Fruit fly (Drosophila melanogaster) whole organism, embryonic: ENCODE measurements around the gene CG34305.
A peak's percentile ranks its signal among the peaks of the same experiment; 100 is the strongest.

ENCODE experiments used
- B-H1 ChIP-seq: fragments of 200-800 bp; sonication (Bioruptor generic); IDR thresholded peaks from 3 replicates; pipeline ENCODE4 v1.3.6; 2022; ENCODE audit warnings: missing biosample characterization, missing genetic modification characterization
- Blimp-1 ChIP-seq: fragments of 200-800 bp; sonication (Bioruptor generic); optimal IDR thresholded peaks from 3 replicates; lab custom pipeline; 2018; ENCODE audit warnings: missing biosample characterization, missing genetic modification characterization, mild to moderate bottlenecking, moderate library complexity, missing genetic modification reagents
- CG10462 ChIP-seq: fragments of 200-800 bp; sonication (Bioruptor generic); optimal IDR thresholded peaks from 2 replicates; lab custom pipeline; 2016; ENCODE audit warnings: missing biosample characterization, missing genetic modification characterization
- CG11504 ChIP-seq: fragments of 200-800 bp; sonication (Bioruptor generic); optimal IDR thresholded peaks from 3 replicates; lab custom pipeline; 2019; ENCODE audit warnings: missing biosample characterization, mild to moderate bottlenecking, missing genetic modification characterization, moderate library complexity
- CG13624 ChIP-seq: fragments of 200-800 bp; sonication (Bioruptor generic); optimal IDR thresholded peaks from 2 replicates; lab custom pipeline; 2016; ENCODE audit warnings: missing biosample characterization, missing genetic modification characterization
- CG15073 ChIP-seq: fragments of 200-800 bp; sonication (Bioruptor generic); optimal IDR thresholded peaks from 2 replicates; lab custom pipeline; 2016; ENCODE audit warnings: missing biosample characterization, missing genetic modification characterization
- CG15479 ChIP-seq: fragments of 200-800 bp; sonication (Bioruptor generic); optimal IDR thresholded peaks from 3 replicates; lab custom pipeline; 2019; ENCODE audit warnings: missing biosample characterization, mild to moderate bottlenecking, missing genetic modification characterization, moderate library complexity
- CG2129 ChIP-seq: fragments of 200-800 bp; sonication (Bioruptor generic); IDR thresholded peaks from 2 replicates; pipeline ENCODE4 v1.3.6; 2022; ENCODE audit warnings: missing biosample characterization, missing genetic modification characterization; ENCODE audit not compliant: partially characterized antibody
- CG3163 ChIP-seq: fragments of 200-800 bp; sonication (Bioruptor generic); optimal IDR thresholded peaks from 3 replicates; lab custom pipeline; 2016; ENCODE audit warnings: missing biosample characterization, missing genetic modification characterization
- CG33213 ChIP-seq: fragments of 200-800 bp; sonication (Bioruptor generic); optimal IDR thresholded peaks from 3 replicates; lab custom pipeline; 2016; ENCODE audit warnings: missing biosample characterization, missing genetic modification characterization
- CG3407 ChIP-seq: fragments of 200-800 bp; sonication (Bioruptor generic); optimal IDR thresholded peaks from 2 replicates; lab custom pipeline; 2018; ENCODE audit warnings: missing biosample characterization, mild to moderate bottlenecking, missing genetic modification characterization
- CG34376 ChIP-seq: fragments of 200-800 bp; sonication (Bioruptor generic); optimal IDR thresholded peaks from 2 replicates; lab custom pipeline; 2018; ENCODE audit warnings: missing biosample characterization, mild to moderate bottlenecking, missing genetic modification characterization
- CG3838 ChIP-seq: fragments of 200-800 bp; sonication (Bioruptor generic); optimal IDR thresholded peaks from 3 replicates; lab custom pipeline; 2016; ENCODE audit warnings: missing biosample characterization, missing genetic modification characterization
- CG3847 ChIP-seq: fragments of 200-800 bp; sonication (Bioruptor generic); IDR thresholded peaks from 2 replicates; pipeline ENCODE4 v1.3.6; 2022; ENCODE audit warnings: missing biosample characterization, missing genetic modification characterization
- CG4328 ChIP-seq: fragments of 200-800 bp; sonication (Bioruptor generic); optimal IDR thresholded peaks from 3 replicates; lab custom pipeline; 2017; ENCODE audit warnings: missing biosample characterization, missing genetic modification reagents, missing genetic modification characterization
- CG4404 ChIP-seq: fragments of 200-800 bp; sonication (Bioruptor generic); IDR thresholded peaks from 2 replicates; pipeline ENCODE4 v1.3.6; 2022; ENCODE audit warnings: missing biosample characterization, missing genetic modification characterization
- CG6854 ChIP-seq: fragments of 200-800 bp; sonication (Bioruptor generic); optimal IDR thresholded peaks from 3 replicates; lab custom pipeline; 2017; ENCODE audit warnings: missing biosample characterization, mild to moderate bottlenecking, missing genetic modification characterization
- D19A ChIP-seq: fragments of 200-800 bp; optimal IDR thresholded peaks from 3 replicates; lab custom pipeline; 2019; ENCODE audit warnings: missing biosample characterization, mild to moderate bottlenecking, missing genetic modification characterization, moderate library complexity
- Dbx ChIP-seq: fragments of 200-800 bp; sonication (Bioruptor generic); IDR thresholded peaks from 3 replicates; pipeline ENCODE4 v1.3.6; 2022; ENCODE audit warnings: missing biosample characterization, missing genetic modification characterization
- HLH3B ChIP-seq: fragments of 200-800 bp; sonication (Bioruptor generic); IDR thresholded peaks from 2 replicates; pipeline ENCODE4 v1.3.6; 2022; ENCODE audit warnings: missing biosample characterization, missing genetic modification characterization
- HmgD ChIP-seq: fragments of 200-800 bp; sonication (Bioruptor generic); optimal IDR thresholded peaks from 3 replicates; lab custom pipeline; 2016; ENCODE audit warnings: missing biosample characterization, missing genetic modification characterization
- Lim3 ChIP-seq: fragments of 200-800 bp; sonication (Bioruptor generic); IDR thresholded peaks from 2 replicates; pipeline ENCODE4 v1.3.6; 2022; ENCODE audit warnings: missing biosample characterization, missing genetic modification characterization
- Mes4 ChIP-seq: fragments of 200-800 bp; sonication (Bioruptor generic); optimal IDR thresholded peaks from 2 replicates; lab custom pipeline; 2016; ENCODE audit warnings: missing biosample characterization, missing genetic modification characterization
- NC2β ChIP-seq: fragments of 200-800 bp; sonication (Bioruptor generic); optimal IDR thresholded peaks from 2 replicates; lab custom pipeline; 2016; ENCODE audit warnings: missing biosample characterization, missing genetic modification characterization
- Nf-YB ChIP-seq: fragments of 200-800 bp; sonication (Bioruptor generic); optimal IDR thresholded peaks from 3 replicates; lab custom pipeline; 2019; ENCODE audit warnings: missing biosample characterization, mild to moderate bottlenecking, missing genetic modification characterization, moderate library complexity
- NfI ChIP-seq: fragments of 200-800 bp; sonication (Bioruptor generic); optimal IDR thresholded peaks from 3 replicates; lab custom pipeline; 2018; ENCODE audit warnings: missing biosample characterization, mild to moderate bottlenecking, missing genetic modification characterization, moderate library complexity
- Oaz ChIP-seq: fragments of 200-800 bp; sonication (Bioruptor generic); IDR thresholded peaks from 2 replicates; pipeline ENCODE4 v1.3.6; 2022; ENCODE audit warnings: missing biosample characterization, missing genetic modification characterization
- Pdp1 ChIP-seq, 2 experiments: fragments of 200-800 bp; sonication (Bioruptor generic); optimal IDR thresholded peaks; 3 replicates each; lab custom pipeline; 2016; ENCODE audit warnings: missing biosample characterization in 2 of 2, missing genetic modification characterization in 2 of 2, mild to moderate bottlenecking in 1 of 2, moderate library complexity in 1 of 2
- ash1 ChIP-seq: fragments of 200-800 bp; sonication (Bioruptor generic); optimal IDR thresholded peaks from 2 replicates; lab custom pipeline; 2018; ENCODE audit warnings: missing biosample characterization, mild to moderate bottlenecking, missing genetic modification characterization
- ato ChIP-seq: fragments of 200-800 bp; sonication (Bioruptor generic); IDR thresholded peaks from 2 replicates; pipeline ENCODE4 v1.3.6; 2022; ENCODE audit warnings: missing biosample characterization, missing genetic modification characterization; ENCODE audit not compliant: partially characterized antibody
- bbx ChIP-seq: fragments of 200-800 bp; sonication (Bioruptor generic); IDR thresholded peaks from 2 replicates; pipeline ENCODE4 v1.3.6; 2022; ENCODE audit warnings: missing biosample characterization, missing genetic modification characterization; ENCODE audit not compliant: partially characterized antibody
- bigmax ChIP-seq: fragments of 200-800 bp; sonication (Bioruptor generic); optimal IDR thresholded peaks from 2 replicates; lab custom pipeline; 2018; ENCODE audit warnings: missing biosample characterization, mild to moderate bottlenecking, missing genetic modification characterization
- bsh ChIP-seq, 2 experiments: fragments of 200-800 bp; sonication (Bioruptor generic); optimal IDR thresholded peaks; 2 replicates each; lab custom pipeline; 2017 to 2018; ENCODE audit warnings: mild to moderate bottlenecking in 2 of 2, missing biosample characterization in 2 of 2, missing genetic modification characterization in 2 of 2, moderate library complexity in 1 of 2
- ci ChIP-seq: fragments of 200-800 bp; sonication (Bioruptor generic); IDR thresholded peaks from 3 replicates; pipeline ENCODE4 v1.3.6; 2022; ENCODE audit warnings: missing biosample characterization, missing genetic modification characterization
- hkb ChIP-seq, 2 experiments: fragments of 200-800 bp in 1 of 2; fragments of >200 bp in 1 of 2; sonication (Bioruptor generic) in 1 of 2; IDR thresholded peaks in 1 of 2; optimal IDR thresholded peaks in 1 of 2; 2 replicates each; pipeline versions ENCODE4 v1.3.6 to Lab custom; 2017 to 2022; ENCODE audit warnings: missing biosample characterization in 1 of 2, missing genetic modification characterization in 1 of 2
- jumu ChIP-seq: fragments of 200-800 bp; sonication (Bioruptor generic); optimal IDR thresholded peaks from 3 replicates; lab custom pipeline; 2016; ENCODE audit warnings: missing biosample characterization, missing genetic modification characterization
- lilli ChIP-seq: fragments of 200-800 bp; sonication (Bioruptor generic); optimal IDR thresholded peaks from 3 replicates; lab custom pipeline; 2016; ENCODE audit warnings: missing biosample characterization, missing genetic modification characterization
- lov ChIP-seq, 2 experiments: fragments of 200-800 bp in 1 of 2; fragments of >200 bp in 1 of 2; sonication (Bioruptor generic) in 1 of 2; IDR thresholded peaks in 1 of 2; optimal IDR thresholded peaks in 1 of 2; 2 replicates in 1 of 2; 3 replicates in 1 of 2; pipeline versions ENCODE4 v1.3.6 to Lab custom; 2017 to 2022; ENCODE audit warnings: missing biosample characterization in 1 of 2, missing genetic modification characterization in 1 of 2
- nmo ChIP-seq: fragments of 200-800 bp; sonication (Bioruptor generic); optimal IDR thresholded peaks from 2 replicates; lab custom pipeline; 2018; ENCODE audit warnings: missing biosample characterization, mild to moderate bottlenecking, missing genetic modification characterization, moderate library complexity
- nom ChIP-seq: fragments of 200-800 bp; sonication (Bioruptor generic); optimal IDR thresholded peaks from 2 replicates; lab custom pipeline; 2017; ENCODE audit warnings: missing biosample characterization, missing genetic modification characterization, mild to moderate bottlenecking, moderate library complexity, missing genetic modification reagents
- p53 ChIP-seq: fragments of 200-800 bp; sonication (Bioruptor generic); optimal IDR thresholded peaks from 2 replicates; lab custom pipeline; 2016; ENCODE audit warnings: missing biosample characterization, missing genetic modification characterization
- peb ChIP-seq: fragments of 200-800 bp; sonication (Bioruptor generic); IDR thresholded peaks from 2 replicates; pipeline ENCODE4 v1.3.6; 2022; ENCODE audit warnings: missing biosample characterization, missing genetic modification characterization
- ranshi ChIP-seq: fragments of 200-800 bp; sonication (Bioruptor generic); IDR thresholded peaks from 2 replicates; pipeline ENCODE4 v1.3.6; 2022; ENCODE audit warnings: missing biosample characterization, missing genetic modification characterization
- sens-2 ChIP-seq: fragments of 200-800 bp; sonication (Bioruptor generic); IDR thresholded peaks from 2 replicates; pipeline ENCODE4 v1.3.6; 2022; ENCODE audit warnings: missing biosample characterization, missing genetic modification characterization
- so ChIP-seq: fragments of 200-800 bp; sonication (Bioruptor generic); IDR thresholded peaks from 3 replicates; pipeline ENCODE4 v1.3.6; 2022; ENCODE audit warnings: missing biosample characterization, missing genetic modification characterization
- zen ChIP-seq: fragments of 200-800 bp; sonication (Bioruptor generic); optimal IDR thresholded peaks from 3 replicates; lab custom pipeline; 2018; ENCODE audit warnings: missing biosample characterization, mild to moderate bottlenecking, missing genetic modification characterization, moderate library complexity

CG34305 gene

DNA sequence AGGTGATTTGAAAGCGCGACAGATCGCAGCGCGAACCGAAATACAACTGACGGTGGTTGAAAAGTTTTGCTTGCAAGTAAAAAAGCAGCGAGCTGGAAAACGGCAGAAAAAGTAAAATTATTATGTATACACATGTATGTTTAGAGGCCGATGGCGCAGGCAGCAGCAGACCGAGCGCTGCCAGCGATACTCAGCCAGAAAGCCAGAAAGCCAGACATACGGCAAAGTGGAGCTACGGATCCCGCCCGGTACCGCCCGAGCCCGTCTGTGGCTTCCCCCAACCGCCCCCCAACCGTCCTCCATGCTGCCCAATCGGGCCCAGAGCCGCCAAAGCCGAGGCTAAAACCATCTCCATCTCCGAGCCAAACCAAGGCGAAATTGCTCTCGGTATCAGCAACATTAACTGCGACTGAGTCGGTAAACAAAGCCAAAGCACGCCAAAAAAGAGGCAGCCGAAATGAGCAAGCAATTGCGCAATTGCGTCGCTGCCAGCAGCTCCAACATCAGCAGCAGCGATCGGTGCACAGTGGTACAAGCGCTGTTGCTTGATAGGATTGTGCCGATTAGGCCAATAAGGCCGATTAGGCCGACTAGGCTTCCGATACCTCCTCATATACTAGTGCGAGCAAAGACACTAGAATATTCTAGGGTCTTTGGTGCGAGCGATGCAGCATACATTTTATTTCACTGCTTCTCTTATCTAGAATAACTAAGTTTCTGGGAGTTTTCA, 27.5 kb downstream of the CG34305 start, which contains the start of gene CG14636 (continued):
- TF ChIP-seq CG33213 (GFP tag; lab: Kevin White, UChicago) (peak; percentile 38), CG3407 (peak; percentile 2), ato (peak; percentile 30; the same call in 1 of the 2 replicates), CG4328 (GFP tag; lab: Kevin White, UChicago) (peak; percentile 64), CG11504 (tag; lab: Kevin White, UChicago) (peak; percentile 83), D19A (peak; percentile 33), ci (GFP tag; lab: Robert Waterston, UW) (peak; percentile 50; the same call in 1 of the 3 replicates), NC2β (GFP tag; lab: Kevin White, UChicago) (peak; percentile 62), Pdp1 (GFP tag; optimal IDR thresholded peaks at IDR 0.05; lab: Kevin White, UChicago) (peak; percentile 74 to 92), zen (no peak), HLH3B (GFP tag; lab: Robert Waterston, UW) (peak; percentile 78), lilli (peak; percentile 76), CG2129 (GFP tag; lab: Robert Waterston, UW) (no peak), ash1 (no peak), so (peak; percentile 81; the same call in 2 of the 3 replicates), bbx (GFP tag; lab: Robert Waterston, UW) (peak; percentile 30; the same call in 1 of the 2 replicates), CG15073 (GFP tag; lab: Kevin White, UChicago) (no peak), NfI (GFP tag; lab: Kevin White, UChicago) (peak; percentile 70), nom (GFP tag; lab: Kevin White, UChicago) (peak; percentile 34), bigmax (GFP tag; lab: Kevin White, UChicago) (no peak), CG3163 (GFP tag; lab: Kevin White, UChicago) (no peak)

DNA sequence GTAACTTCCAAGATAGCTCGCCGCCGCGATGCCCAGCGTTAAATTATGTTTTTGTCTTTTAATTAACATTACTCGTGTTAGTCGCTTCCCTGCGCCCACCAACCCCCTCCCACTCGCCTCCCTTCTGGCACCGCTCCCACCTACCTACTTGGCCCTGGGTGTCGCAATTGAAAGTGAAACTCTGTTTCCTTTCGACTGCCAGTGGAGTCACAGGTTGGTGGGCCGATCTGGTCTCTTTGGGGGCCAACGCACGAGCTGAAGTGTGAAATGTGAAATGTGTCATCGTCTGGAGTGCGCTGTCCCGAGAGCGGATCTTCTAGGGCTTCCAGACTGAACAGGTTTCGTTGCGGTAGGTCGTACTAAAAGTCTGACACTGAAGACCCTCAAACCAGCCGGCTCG, 28.3 kb downstream of the CG34305 start:
- peak; percentile 60 for TF ChIP-seq Blimp-1 (GFP tag; lab: Kevin White, UChicago)
- TF ChIP-seq jumu (GFP tag; lab: Kevin White, UChicago): no peak
- TF ChIP-seq, all 482 proteins: peak for 1

DNA sequence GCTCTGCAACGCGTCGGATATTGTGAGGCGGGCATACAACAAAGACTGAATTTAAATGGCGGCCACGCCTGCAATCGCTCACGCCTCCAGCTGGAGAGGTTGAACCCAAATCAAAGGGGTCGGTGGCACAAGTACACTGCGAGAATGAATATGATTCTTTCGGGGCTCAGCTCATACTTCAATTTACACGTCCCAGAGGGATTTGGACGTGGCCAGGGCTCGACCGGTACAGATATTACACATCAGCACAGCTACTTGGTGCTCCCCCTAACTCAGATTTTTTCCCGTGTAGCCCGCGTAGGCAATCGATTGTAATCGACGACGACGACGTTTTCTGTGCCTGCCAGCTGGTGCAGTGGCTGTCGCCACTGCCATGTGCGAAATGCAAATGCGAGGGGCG, 28.9 kb downstream of the CG34305 start:
- TF ChIP-seq sens-2 (GFP tag; lab: Robert Waterston, UW): peak; percentile 69
- TF ChIP-seq hkb (optimal IDR thresholded peaks at IDR 0.05; lab: Kevin White, UChicago): no peak
- TF ChIP-seq hkb (GFP tag; IDR thresholded peaks at IDR 0.05; lab: Robert Waterston, UW): peak; percentile 92
- peak; percentile 90 for TF ChIP-seq ranshi (GFP tag; lab: Robert Waterston, UW)
- peak; percentile 51; the same call in 1 of the 3 replicates for TF ChIP-seq Dbx
- peak; percentile 53; the same call in 1 of the 2 replicates for TF ChIP-seq Lim3 (GFP tag; lab: Robert Waterston, UW)
- peak; percentile 71 for TF ChIP-seq Oaz (GFP tag; lab: Robert Waterston, UW)
- peak; percentile 34 for TF ChIP-seq p53 (GFP tag; lab: Kevin White, UChicago)
- peak; percentile 22 for TF ChIP-seq Nf-YB
- TF ChIP-seq bsh (GFP tag; optimal IDR thresholded peaks at IDR 0.05; lab: Kevin White, UChicago): peak; percentile 25 to 76
- TF ChIP-seq CG34376 (GFP tag; lab: Kevin White, UChicago): no peak
- TF ChIP-seq CG15479: no peak
- TF ChIP-seq CG6854: no peak
- peak; percentile 8 for TF ChIP-seq CG10462 (GFP tag; lab: Kevin White, UChicago)
- TF ChIP-seq Mes4 (GFP tag; lab: Kevin White, UChicago): peak; percentile 56
- TF ChIP-seq CG13624 (GFP tag; lab: Kevin White, UChicago): peak; percentile 69
- peak; percentile 69; the same call in 1 of the 2 replicates for TF ChIP-seq peb (GFP tag; lab: Robert Waterston, UW)
- peak; percentile 57 for TF ChIP-seq D19A
- TF ChIP-seq CG3847 (GFP tag; lab: Robert Waterston, UW): peak; percentile 80
- TF ChIP-seq B-H1 (GFP tag; lab: Robert Waterston, UW): peak; percentile 85
- TF ChIP-seq nmo (GFP tag; lab: Kevin White, UChicago): peak; percentile 80
- TF ChIP-seq CG3838 (GFP tag; lab: Kevin White, UChicago): no peak
- peak; percentile 76 for TF ChIP-seq CG4404 (GFP tag; lab: Robert Waterston, UW)
- TF ChIP-seq HmgD: peak; percentile 48
- TF ChIP-seq lov (optimal IDR thresholded peaks at IDR 0.05; lab: Kevin White, UChicago): no peak
- peak; percentile 86 for TF ChIP-seq lov (GFP tag; IDR thresholded peaks at IDR 0.05; lab: Robert Waterston, UW)
